Worm (Caenorhabditis elegans): ENCODE data around the gene mig-17.

ce11 chrV:11459255-11459654 lies 12.8 kb downstream of the mig-17 start, which contains the start of gene T11F9.1:
- TF ChIP-seq egl-27 (tag; optimal IDR thresholded peaks at IDR 0.05) (no peak), ceh-28 (tag; optimal IDR thresholded peaks at IDR 0.05) (no peak), hlh-11 (tag; optimal IDR thresholded peaks at IDR 0.05) (no peak), aha-1 (tag) (no peak), unc-62 (GFP tag; optimal IDR thresholded peaks at IDR 0.05 in 1 of 2) (no peak), unc-62 (tag; optimal IDR thresholded peaks at IDR 0.05) (no peak), skn-1 (tag; optimal IDR thresholded peaks at IDR 0.05) (no peak), zfp-2 (tag; optimal IDR thresholded peaks at IDR 0.05) (no peak), nhr-6 (tag; optimal IDR thresholded peaks at IDR 0.05) (no peak), nhr-76 (tag; optimal IDR thresholded peaks at IDR 0.05) (no peak), zag-1 (tag; optimal IDR thresholded peaks at IDR 0.05) (no peak), mep-1 (tag; optimal IDR thresholded peaks at IDR 0.05) (no peak), Y48G9A.11 (GFP tag; IDR thresholded peaks at IDR 0.05) (no peak), dve-1 (tag; optimal IDR thresholded peaks at IDR 0.05; ENCODE audit: insufficient read depth) (no peak), mdt-29 (GFP tag; IDR thresholded peaks at IDR 0.05) (no peak)
